Fruit fly (Drosophila melanogaster): Measurements from ENCODE around the gene bves.

The bves gene

dm6 chrX:21060579-21060978, 6.8 kb downstream of the bves start (continued):
- TF ChIP-seq CG8478 (optimal IDR thresholded peaks at IDR 0.05) (peak; percentile 61), CG1602 (GFP tag; optimal IDR thresholded peaks at IDR 0.05) (no peak), Aef1 (GFP tag; IDR thresholded peaks at IDR 0.05) (peak; percentile 63; the same call in 2 of the 3 replicates), phol (tag; optimal IDR thresholded peaks at IDR 0.05) (peak; percentile 9), pita (GFP tag; optimal IDR thresholded peaks at IDR 0.05) (peak; percentile 67), CG11504 (tag; optimal IDR thresholded peaks at IDR 0.05) (peak; percentile 34), Sry-δ (GFP tag; optimal IDR thresholded peaks at IDR 0.05) (peak; percentile 40), chinmo (GFP tag; IDR thresholded peaks at IDR 0.05; ENCODE audit: partially characterized antibody) (0 out of 4 replicates have a peak, but pooled peaks have one; percentile 58), E2f2 (GFP tag; IDR thresholded peaks at IDR 0.05) (peak; percentile 56), ham (GFP tag; IDR thresholded peaks at IDR 0.05) (no peak), CG12769 (tag; optimal IDR thresholded peaks at IDR 0.05) (peak; percentile 17), zen (tag; optimal IDR thresholded peaks at IDR 0.05) (peak; percentile 34), sug (tag; optimal IDR thresholded peaks at IDR 0.05) (peak; percentile 10), Dp (GFP tag; optimal IDR thresholded peaks at IDR 0.05) (peak; percentile 37), CG4360 (GFP tag; IDR thresholded peaks at IDR 0.05) (peak; percentile 70), gsb-n (tag; optimal IDR thresholded peaks at IDR 0.05) (no peak), dpn (GFP tag; optimal IDR thresholded peaks at IDR 0.05) (no peak), Dbx (GFP tag; IDR thresholded peaks at IDR 0.05) (no peak), CG1603 (tag; optimal IDR thresholded peaks at IDR 0.05) (peak; percentile 13), sqz (GFP tag; optimal IDR thresholded peaks at IDR 0.05) (peak; percentile 74), CG16815 (GFP tag; optimal IDR thresholded peaks at IDR 0.05) (no peak), cg (GFP tag; optimal IDR thresholded peaks at IDR 0.05) (peak; percentile 46), CG13287 (GFP tag; IDR thresholded peaks at IDR 0.05; ENCODE audit: partially characterized antibody) (peak; percentile 22; the same call in 1 of the 2 replicates), Lhr (GFP tag; optimal IDR thresholded peaks at IDR 0.05) (peak; percentile 21)

- TF ChIP-seq CG17568 (GFP tag; optimal IDR thresholded peaks at IDR 0.05) (no peak), crc (GFP tag; optimal IDR thresholded peaks at IDR 0.05) (no peak), CG2678 (tag; optimal IDR thresholded peaks at IDR 0.05) (no peak), CG11560 (tag; IDR thresholded peaks at IDR 0.05) (no peak), HHEX (GFP tag; optimal IDR thresholded peaks at IDR 0.05) (no peak), CrebB (tag; optimal IDR thresholded peaks at IDR 0.05) (no peak), CG15514 (GFP tag; optimal IDR thresholded peaks at IDR 0.05) (no peak), CG13894 (tag; optimal IDR thresholded peaks at IDR 0.05) (no peak), CG6813 (GFP tag; optimal IDR thresholded peaks at IDR 0.05) (no peak), TFAM (GFP tag; optimal IDR thresholded peaks at IDR 0.05) (no peak), CG3838 (GFP tag; optimal IDR thresholded peaks at IDR 0.05) (no peak), ash1 (GFP tag; optimal IDR thresholded peaks at IDR 0.05) (no peak), Hr78 (GFP tag; optimal IDR thresholded peaks at IDR 0.05) (no peak), Meics (GFP tag; optimal IDR thresholded peaks at IDR 0.05) (no peak), HLH54F (GFP tag; optimal IDR thresholded peaks at IDR 0.05) (no peak), sens-2 (GFP tag; IDR thresholded peaks at IDR 0.05) (no peak), CG15073 (GFP tag; optimal IDR thresholded peaks at IDR 0.05) (peak; percentile 30), CG14667 (GFP tag; IDR thresholded peaks at IDR 0.05) (no peak), CG31224 (GFP tag; IDR thresholded peaks at IDR 0.05) (no peak), HLH3B (GFP tag; IDR thresholded peaks at IDR 0.05) (peak; percentile 18; the same call in 1 of the 2 replicates), CG4854 (GFP tag; optimal IDR thresholded peaks at IDR 0.05) (no peak), CG12219 (GFP tag; optimal IDR thresholded peaks at IDR 0.05) (no peak), odd (GFP tag; optimal IDR thresholded peaks at IDR 0.05) (no peak), Sry-β (GFP tag; optimal IDR thresholded peaks at IDR 0.05) (no peak), CG18011 (GFP tag; optimal IDR thresholded peaks at IDR 0.05) (no peak), dm (GFP tag; optimal IDR thresholded peaks at IDR 0.05) (no peak), CG14441 (GFP tag; IDR thresholded peaks at IDR 0.05) (peak; percentile 30; the same call in 1 of the 2 replicates)
Measured at dm6 chrX:21064927-21065326, 11.2 kb downstream of the bves start.

Data from whole organism, embryonic.